Fruit fly (Drosophila melanogaster) whole organism, wandering third instar larva: ENCODE results near the gene Helz.

ENCODE experiments used
- Abd-B ChIP-seq: fragments of >200 bp; optimal IDR thresholded peaks from 2 replicates; lab custom pipeline; 2017; ENCODE audit warnings: missing biosample characterization, missing genetic modification characterization
- CG32264 ChIP-seq: fragments of 200-800 bp; sonication (Bioruptor generic); optimal IDR thresholded peaks from 2 replicates; lab custom pipeline; 2016; ENCODE audit warnings: missing biosample characterization, missing genetic modification characterization
- CG9705 ChIP-seq: fragments of 200-800 bp; sonication (Bioruptor generic); optimal IDR thresholded peaks from 2 replicates; lab custom pipeline; 2018; ENCODE audit warnings: missing biosample characterization, mild to moderate bottlenecking, missing genetic modification characterization
- CrebA ChIP-seq: fragments of 200-800 bp; sonication (Bioruptor generic); optimal IDR thresholded peaks from 2 replicates; lab custom pipeline; 2016; ENCODE audit warnings: missing biosample characterization, mild to moderate bottlenecking, missing genetic modification characterization, borderline replicate concordance
- Dfd ChIP-seq: fragments of >200 bp; optimal IDR thresholded peaks from 2 replicates; lab custom pipeline; 2017; ENCODE audit warnings: missing biosample characterization, missing genetic modification characterization
- Dif ChIP-seq: fragments of 200-275, 200-300 bp; sonication (Bioruptor generic); optimal IDR thresholded peaks from 2 replicates; lab custom pipeline; 2018; ENCODE audit warnings: missing biosample characterization, missing genetic modification characterization; ENCODE audit not compliant: partially characterized antibody
- GATAd ChIP-seq: sonication (Bioruptor generic); optimal IDR thresholded peaks from 2 replicates; lab custom pipeline; 2016; ENCODE audit warnings: missing biosample characterization, missing genetic modification characterization
- HLH106 ChIP-seq: fragments of 200-800 bp; optimal IDR thresholded peaks from 3 replicates; lab custom pipeline; 2019; ENCODE audit warnings: missing biosample characterization, mild to moderate bottlenecking, missing genetic modification characterization, moderate library complexity
- Hnf4 ChIP-seq: fragments of 200-800 bp; sonication (Bioruptor generic); optimal IDR thresholded peaks from 2 replicates; lab custom pipeline; 2016; ENCODE audit warnings: missing biosample characterization, mild to moderate bottlenecking, missing genetic modification characterization
- Hr78 ChIP-seq: fragments of >200 bp; optimal IDR thresholded peaks from 2 replicates; lab custom pipeline; 2017; ENCODE audit warnings: missing biosample characterization, missing genetic modification characterization
- Hr83 ChIP-seq: fragments of 200-300 bp; sonication (Bioruptor generic); optimal IDR thresholded peaks from 2 replicates; lab custom pipeline; 2016; ENCODE audit warnings: missing biosample characterization, mild to moderate bottlenecking, missing genetic modification characterization, moderate library complexity; ENCODE audit not compliant: poor library complexity, severe bottlenecking
- Jra ChIP-seq: sonication (Bioruptor generic); optimal IDR thresholded peaks from 2 replicates; lab custom pipeline; 2016; ENCODE audit warnings: missing biosample characterization, missing genetic modification characterization
- Mio ChIP-seq: sonication (Bioruptor generic); optimal IDR thresholded peaks from 2 replicates; lab custom pipeline; 2016; ENCODE audit warnings: missing biosample characterization, missing genetic modification characterization
- Myc ChIP-seq: fragments of >200 bp; optimal IDR thresholded peaks from 2 replicates; lab custom pipeline; 2017
- N ChIP-seq: fragments of >200 bp; optimal IDR thresholded peaks from 2 replicates; lab custom pipeline; 2018; ENCODE audit warnings: missing biosample characterization, missing external identifiers, missing genetic modification characterization
- OdsH ChIP-seq: fragments of 200-800 bp; sonication (Bioruptor generic); optimal IDR thresholded peaks from 2 replicates; lab custom pipeline; 2016; ENCODE audit warnings: missing biosample characterization, mild to moderate bottlenecking, missing genetic modification characterization
- Rel ChIP-seq, 2 experiments: fragments of 200-800 bp; sonication (Bioruptor generic) in 1 of 2; optimal IDR thresholded peaks; 2 replicates in 1 of 2; 3 replicates in 1 of 2; lab custom pipeline; 2016 to 2019; ENCODE audit warnings: mild to moderate bottlenecking in 2 of 2, missing biosample characterization in 2 of 2, missing genetic modification characterization in 2 of 2, moderate library complexity in 1 of 2
- Sp1 ChIP-seq: fragments of 200-800 bp; sonication (Bioruptor generic); optimal IDR thresholded peaks from 3 replicates; lab custom pipeline; 2019; ENCODE audit warnings: missing biosample characterization, mild to moderate bottlenecking, missing genetic modification characterization, moderate library complexity
- Vsx2 ChIP-seq: fragments of 200-300, 225-300 bp; sonication (Bioruptor generic); optimal IDR thresholded peaks from 2 replicates; lab custom pipeline; 2018; ENCODE audit warnings: missing biosample characterization, missing genetic modification characterization; ENCODE audit not compliant: partially characterized antibody
- br ChIP-seq: fragments of 200-800 bp; sonication (Bioruptor generic); optimal IDR thresholded peaks from 2 replicates; lab custom pipeline; 2016; ENCODE audit warnings: missing biosample characterization, missing genetic modification characterization
- brk ChIP-seq: fragments of 200-800 bp; sonication (Bioruptor generic); optimal IDR thresholded peaks from 2 replicates; lab custom pipeline; 2016; ENCODE audit warnings: missing biosample characterization, mild to moderate bottlenecking, missing genetic modification characterization
- dl ChIP-seq, 2 experiments: fragments of 175-275, 200-275 bp in 1 of 2; fragments of 200-275 bp in 1 of 2; sonication (Bioruptor generic); optimal IDR thresholded peaks; lab custom pipeline; 2018; ENCODE audit warnings: mild to moderate bottlenecking in 2 of 2, missing biosample characterization in 2 of 2, missing genetic modification characterization in 2 of 2, moderate library complexity in 2 of 2; ENCODE audit not compliant: partially characterized antibody in 2 of 2, insufficient read depth in 1 of 2
- dmrt93B ChIP-seq: fragments of 200-800 bp; sonication (Bioruptor generic); optimal IDR thresholded peaks from 2 replicates; lab custom pipeline; 2018; ENCODE audit warnings: missing biosample characterization, mild to moderate bottlenecking, missing genetic modification characterization
- dsf ChIP-seq: sonication (Bioruptor generic); optimal IDR thresholded peaks from 2 replicates; lab custom pipeline; 2016; ENCODE audit warnings: missing biosample characterization, missing genetic modification characterization, borderline replicate concordance
- ey ChIP-seq: fragments of 200-800 bp; sonication (Bioruptor generic); optimal IDR thresholded peaks from 2 replicates; lab custom pipeline; 2016; ENCODE audit warnings: missing biosample characterization, missing genetic modification characterization
- foxo ChIP-seq, 2 experiments: fragments of 200-800 bp; sonication (Bioruptor generic); optimal IDR thresholded peaks; 2 replicates in 1 of 2; 3 replicates in 1 of 2; lab custom pipeline; 2016 to 2017; ENCODE audit warnings: missing biosample characterization in 2 of 2, missing genetic modification characterization in 2 of 2
- fru ChIP-seq: fragments of 200-800 bp; sonication (Bioruptor generic); optimal IDR thresholded peaks from 3 replicates; lab custom pipeline; 2016; ENCODE audit warnings: missing biosample characterization, mild to moderate bottlenecking, missing genetic modification characterization
- h ChIP-seq: fragments of 200-800 bp; sonication (Bioruptor generic); optimal IDR thresholded peaks from 3 replicates; lab custom pipeline; 2016; ENCODE audit warnings: missing biosample characterization, mild to moderate bottlenecking, missing genetic modification characterization
- jim ChIP-seq: fragments of 175-275, 200-325 bp; sonication (Bioruptor generic); optimal IDR thresholded peaks from 2 replicates; lab custom pipeline; 2016; ENCODE audit warnings: missing biosample characterization, mild to moderate bottlenecking, missing genetic modification characterization
- lola ChIP-seq: fragments of >200 bp; optimal IDR thresholded peaks from 2 replicates; lab custom pipeline; 2017; ENCODE audit warnings: missing biosample characterization, missing genetic modification characterization
- pan ChIP-seq: fragments of >200 bp; optimal IDR thresholded peaks from 2 replicates; lab custom pipeline; 2017
- psq ChIP-seq: fragments of 200-800 bp; sonication (Bioruptor generic); optimal IDR thresholded peaks from 3 replicates; lab custom pipeline; 2017; ENCODE audit warnings: missing biosample characterization, mild to moderate bottlenecking, missing genetic modification characterization, moderate library complexity
- rgr ChIP-seq: fragments of 200-800 bp; sonication (Bioruptor generic); optimal IDR thresholded peaks from 3 replicates; lab custom pipeline; 2016; ENCODE audit warnings: missing biosample characterization, mild to moderate bottlenecking, missing genetic modification characterization
- sage ChIP-seq: fragments of 200-800 bp; sonication (Bioruptor generic); optimal IDR thresholded peaks from 2 replicates; lab custom pipeline; 2016; ENCODE audit warnings: missing biosample characterization, mild to moderate bottlenecking, missing genetic modification characterization
- sv ChIP-seq: fragments of 200-800 bp; sonication (Bioruptor generic); optimal IDR thresholded peaks from 3 replicates; lab custom pipeline; 2016; ENCODE audit warnings: missing biosample characterization, missing genetic modification characterization
- tai ChIP-seq: sonication (Bioruptor generic); optimal IDR thresholded peaks from 2 replicates; lab custom pipeline; 2016; ENCODE audit warnings: missing biosample characterization, missing genetic modification characterization
- usp ChIP-seq: fragments of >200 bp; optimal IDR thresholded peaks from 2 replicates; lab custom pipeline; 2017; ENCODE audit warnings: missing biosample characterization, missing genetic modification characterization
- woc ChIP-seq: sonication (Bioruptor generic); optimal IDR thresholded peaks from 2 replicates; lab custom pipeline; 2016; ENCODE audit warnings: missing biosample characterization, mild to moderate bottlenecking, missing genetic modification characterization

Gene Helz

DNA sequence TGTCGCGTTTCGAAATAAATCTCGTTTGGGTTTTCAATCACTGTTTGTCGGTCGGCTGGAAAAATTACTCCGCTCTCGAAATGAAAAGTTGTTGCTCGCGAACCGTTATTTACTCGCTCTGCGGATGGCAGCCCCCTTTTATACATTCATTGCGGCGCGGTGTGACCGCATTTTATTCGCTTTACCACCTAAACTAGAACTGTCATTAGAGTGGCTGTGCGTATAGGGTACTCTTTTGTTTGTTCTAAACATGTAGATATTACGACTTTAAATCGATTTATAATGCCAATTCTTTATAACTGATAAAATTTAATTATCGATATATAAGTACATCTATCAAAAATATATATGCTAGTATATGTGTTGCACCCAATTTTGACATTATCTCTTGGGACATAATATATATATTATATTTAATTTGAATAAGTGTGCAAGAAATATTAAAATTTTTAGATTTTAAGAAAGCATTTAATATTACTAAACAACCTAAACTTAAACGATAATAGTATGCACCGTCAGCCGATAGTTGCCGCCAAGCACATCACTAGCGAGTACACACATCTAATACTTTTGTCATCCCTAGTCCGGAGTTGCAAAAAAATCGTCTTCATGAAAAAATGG, 3.4 kb upstream of the Helz start, which contains the start of the genes bmm and Tdrd3 (continued):
- TF ChIP-seq GATAd (GFP tag; lab: Kevin White, UChicago) (peak; percentile 54), N (GFP tag; lab: Kevin White, UChicago) (no peak), Hr83 (peak; percentile 90)

DNA sequence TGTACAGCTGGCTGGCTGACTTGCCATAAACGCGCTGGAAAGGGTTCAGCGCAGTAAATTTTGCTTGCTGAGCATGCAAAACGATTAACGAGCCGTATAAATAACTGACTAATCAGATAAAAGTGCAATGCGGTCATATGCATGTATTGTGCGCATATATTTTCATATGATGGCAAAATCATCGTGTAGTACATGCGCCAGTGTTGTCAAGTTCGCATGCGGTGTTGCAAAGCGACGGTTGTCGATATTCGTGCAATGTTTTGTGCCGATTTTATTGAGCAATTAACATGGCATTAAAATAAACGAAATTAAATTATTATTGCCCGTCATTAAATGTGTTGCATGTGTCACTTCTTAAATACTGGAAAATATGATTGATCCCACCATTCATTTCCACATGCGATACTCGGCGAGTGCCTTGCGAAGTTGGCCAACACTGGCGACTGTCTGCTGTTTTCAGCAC, 423 bp downstream of the Helz start:
- TF ChIP-seq foxo (GFP tag; optimal IDR thresholded peaks at IDR 0.05; lab: Kevin White, UChicago) (peak; percentile 73 to 92), sv (peak; percentile 54), Jra (GFP tag; lab: Kevin White, UChicago) (peak; percentile 89), Hnf4 (GFP tag; lab: Kevin White, UChicago) (peak; percentile 95), Abd-B (GFP tag; lab: Kevin White, UChicago) (no peak), Sp1 (GFP tag; lab: Kevin White, UChicago) (peak; percentile 71), ey (peak; percentile 87), HLH106 (tag; lab: Kevin White, UChicago) (peak; percentile 79), lola (GFP tag; lab: Kevin White, UChicago) (no peak), GATAd (GFP tag; lab: Kevin White, UChicago) (peak; percentile 88), CG32264 (GFP tag; lab: Kevin White, UChicago) (peak; percentile 74), Myc (lab: Kevin White, UChicago) (peak; percentile 78), fru (GFP tag; lab: Kevin White, UChicago) (peak; percentile 88), tai (no peak), Dif (GFP tag; lab: Kevin White, UChicago) (no peak), psq (peak; percentile 81), dl (GFP tag; optimal IDR thresholded peaks at IDR 0.05; lab: Kevin White, UChicago; ENCODE audit: insufficient read depth in 1 of 2, partially characterized antibody in 2 of 2) (no peak), h (GFP tag; lab: Kevin White, UChicago) (peak; percentile 92), usp (no peak), Mio (GFP tag; lab: Kevin White, UChicago) (peak; percentile 44), CrebA (GFP tag; lab: Kevin White, UChicago) (no peak), dmrt93B (GFP tag; lab: Kevin White, UChicago) (peak; percentile 75), jim (GFP tag; lab: Kevin White, UChicago) (no peak), Rel (GFP tag; optimal IDR thresholded peaks at IDR 0.05; lab: Kevin White, UChicago) (no peak), Rel (tag; optimal IDR thresholded peaks at IDR 0.05; lab: Kevin White, UChicago) (peak; percentile 81), woc (GFP tag; lab: Kevin White, UChicago) (no peak), N (GFP tag; lab: Kevin White, UChicago) (no peak), Vsx2 (no peak), rgr (GFP tag; lab: Kevin White, UChicago) (peak; percentile 91), Hr78 (GFP tag; lab: Kevin White, UChicago) (no peak), brk (GFP tag; lab: Kevin White, UChicago) (peak; percentile 88), br (GFP tag; lab: Kevin White, UChicago) (peak; percentile 90), Hr83 (peak; percentile 83), sage (GFP tag; lab: Kevin White, UChicago) (peak; percentile 81), dsf (peak; percentile 83), Dfd (GFP tag; lab: Kevin White, UChicago) (no peak), pan (lab: Kevin White, UChicago) (no peak), CG9705 (peak; percentile 80), OdsH (GFP tag; lab: Kevin White, UChicago) (peak; percentile 85)
